Fruit fly (Drosophila melanogaster) Kc167 (cell line): ENCODE measurements around the gene Polr1B.

ENCODE experiments used
- Myc ChIP-seq: fragments of >200 bp; optimal IDR thresholded peaks from 2 replicates; lab custom pipeline; 2017; ENCODE audit warnings: missing external identifiers
- insv ChIP-seq: fragments of >200 bp; optimal IDR thresholded peaks from 3 replicates; lab custom pipeline; 2018; ENCODE audit warnings: missing external identifiers

DNA sequence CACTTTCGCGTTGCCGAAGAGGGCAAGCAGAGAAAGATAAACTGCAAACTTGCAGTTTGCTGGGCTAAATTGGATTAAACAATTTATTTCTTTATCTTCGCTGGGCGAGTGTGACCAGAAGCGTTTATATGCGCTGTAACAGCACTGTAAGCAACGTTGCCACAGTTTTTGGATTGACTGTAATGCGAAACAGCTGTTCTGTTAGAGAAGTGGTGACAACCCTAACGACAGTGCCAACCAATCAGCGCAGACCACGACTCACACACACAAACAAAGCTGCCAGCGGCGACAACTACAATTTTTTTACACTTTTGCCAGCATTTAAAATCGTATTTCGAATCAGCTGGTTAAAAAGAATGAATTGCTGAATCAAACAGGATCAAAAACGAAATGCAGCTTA, 48.8 kb downstream of the Polr1B start, which contains the start of the genes crq and shv:
- TF ChIP-seq Myc (lab: Kevin White, UChicago) = no peak
- no peak for TF ChIP-seq insv (lab: Kevin White, UChicago)
